Worm (Caenorhabditis elegans) whole organism, L2 larva: ENCODE data around the gene F46H6.5.

Experiments used
- alr-1 ChIP-seq: fragments of 150-350 bp; optimal IDR thresholded peaks from 2 replicates; lab custom pipeline; 2014; ENCODE audit warnings: missing biosample characterization, missing genetic modification characterization
- aly-2 ChIP-seq: fragments of 150-350 bp; optimal IDR thresholded peaks from 2 replicates; lab custom pipeline; 2014; ENCODE audit warnings: missing biosample characterization, missing genetic modification characterization
- elt-3 ChIP-seq: sonication (generic microtip); optimal IDR thresholded peaks from 2 replicates; lab custom pipeline; 2017; ENCODE audit warnings: missing biosample characterization, missing genetic modification characterization
- lin-11 ChIP-seq: fragments of 150-350 bp; sonication (generic microtip); optimal IDR thresholded peaks from 2 replicates; lab custom pipeline; 2014; ENCODE audit warnings: missing biosample characterization, missing genetic modification characterization, inconsistent platforms, mixed read lengths
- mdl-1 ChIP-seq, 2 experiments: fragments of 150-350 bp in 1 of 2; sonication (generic microtip) in 1 of 2; optimal IDR thresholded peaks; 2 replicates each; lab custom pipeline; 2017; ENCODE audit warnings: missing biosample characterization in 2 of 2, missing genetic modification characterization in 2 of 2
- snpc-4 ChIP-seq: fragments of 150-350 bp; optimal IDR thresholded peaks from 2 replicates; lab custom pipeline; 2014; ENCODE audit warnings: missing biosample characterization, missing genetic modification characterization
- unc-62 ChIP-seq: fragments of 150-350 bp; optimal IDR thresholded peaks from 2 replicates; lab custom pipeline; 2014; ENCODE audit warnings: missing biosample characterization, missing genetic modification reagents, missing genetic modification characterization

DNA sequence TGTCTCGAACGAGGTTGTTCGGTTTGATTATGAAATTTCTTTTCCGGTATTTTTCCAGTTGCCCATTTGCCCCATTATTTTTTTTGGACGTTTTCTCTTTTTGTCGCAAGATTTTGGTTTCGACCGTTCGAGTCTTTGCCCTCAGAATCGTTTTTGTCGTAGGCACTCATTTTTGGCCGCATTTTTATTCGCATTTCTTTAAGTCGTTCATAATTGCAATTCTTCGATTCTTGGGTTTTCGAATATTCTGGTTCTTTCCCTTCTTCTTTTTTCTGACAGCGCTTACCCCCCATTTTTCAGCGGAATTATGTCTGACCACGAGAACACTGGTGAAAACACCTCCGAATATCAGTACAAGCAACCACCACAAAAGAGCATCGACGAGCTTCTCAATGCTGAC is 16.2 kb upstream of the F46H6.5 start, which contains the start of gene rhi-1:
- no peak for TF ChIP-seq aly-2 (tag; lab: Kevin White, UChicago)
- no peak for TF ChIP-seq mdl-1 (tag; optimal IDR thresholded peaks at IDR 0.05; lab: Kevin White, UChicago)
- TF ChIP-seq unc-62 (GFP tag; lab: Kevin White, UChicago) = no peak
- TF ChIP-seq snpc-4 (tag; lab: Kevin White, UChicago) = no peak
- no peak for TF ChIP-seq lin-11 (tag; lab: Kevin White, UChicago)
- TF ChIP-seq alr-1 (tag; lab: Kevin White, UChicago) = no peak
- no peak for TF ChIP-seq elt-3 (tag; lab: Kevin White, UChicago)
